Worm (Caenorhabditis elegans) whole organism, late embryonic: ENCODE data around the gene F19B10.5.

Experiments used
- F13H6.1 ChIP-seq: sonication (generic microtip); optimal IDR thresholded peaks from 2 replicates; lab custom pipeline; 2016; ENCODE audit warnings: missing genetic modification characterization, missing compliant biosample characterization
- K02D7.2 ChIP-seq: sonication (generic microtip); optimal IDR thresholded peaks from 2 replicates; lab custom pipeline; 2017; ENCODE audit warnings: mild to moderate bottlenecking, missing genetic modification characterization, missing compliant biosample characterization
- K09A11.1 ChIP-seq: sonication (generic microtip); optimal IDR thresholded peaks from 2 replicates; lab custom pipeline; 2017; ENCODE audit warnings: antibody characterized with exemption, mild to moderate bottlenecking, missing genetic modification characterization, missing compliant biosample characterization; ENCODE audit not compliant: insufficient read depth
- T23F11.4 ChIP-seq: fragments of 200-800 bp; sonication (Bioruptor generic); optimal IDR thresholded peaks from 2 replicates; lab custom pipeline; 2018; ENCODE audit warnings: mild to moderate bottlenecking, missing genetic modification characterization, missing compliant biosample characterization
- ahr-1 ChIP-seq: sonication (generic microtip); optimal IDR thresholded peaks from 2 replicates; lab custom pipeline; 2016; ENCODE audit warnings: missing genetic modification characterization, missing compliant biosample characterization
- ceh-14 ChIP-seq: sonication (generic microtip); optimal IDR thresholded peaks from 2 replicates; lab custom pipeline; 2016; ENCODE audit warnings: missing genotype, missing genetic modification characterization, missing compliant biosample characterization
- ceh-18 ChIP-seq: sonication (generic microtip); optimal IDR thresholded peaks from 2 replicates; lab custom pipeline; 2016; ENCODE audit warnings: missing genetic modification characterization, missing compliant biosample characterization
- ceh-19 ChIP-seq: fragments of 200-800 bp; sonication (Bioruptor generic); optimal IDR thresholded peaks from 2 replicates; lab custom pipeline; 2018; ENCODE audit warnings: mild to moderate bottlenecking, missing genetic modification characterization, missing compliant biosample characterization
- ceh-22 ChIP-seq: sonication (generic microtip); optimal IDR thresholded peaks from 2 replicates; lab custom pipeline; 2017; ENCODE audit warnings: missing biosample characterization, missing genetic modification characterization
- ceh-24 ChIP-seq: sonication (generic microtip); optimal IDR thresholded peaks from 2 replicates; lab custom pipeline; 2016; ENCODE audit warnings: mild to moderate bottlenecking, missing genetic modification characterization, missing compliant biosample characterization
- ceh-31 ChIP-seq: sonication (generic microtip); optimal IDR thresholded peaks from 2 replicates; lab custom pipeline; 2016; ENCODE audit warnings: missing genetic modification characterization, missing compliant biosample characterization
- ceh-48 ChIP-seq: sonication (generic microtip); optimal IDR thresholded peaks from 2 replicates; lab custom pipeline; 2016; ENCODE audit warnings: missing genetic modification characterization, inconsistent platforms, missing compliant biosample characterization
- ceh-9 ChIP-seq: sonication (generic microtip); optimal IDR thresholded peaks from 2 replicates; lab custom pipeline; 2016; ENCODE audit warnings: mild to moderate bottlenecking, missing genetic modification characterization, inconsistent platforms, missing compliant biosample characterization
- elt-2 ChIP-seq: sonication (generic microtip); optimal IDR thresholded peaks from 2 replicates; lab custom pipeline; 2016; ENCODE audit warnings: missing genetic modification reagents, missing genetic modification characterization, missing compliant biosample characterization
- elt-4 ChIP-seq: sonication (generic microtip); optimal IDR thresholded peaks from 2 replicates; lab custom pipeline; 2016; ENCODE audit warnings: missing genetic modification characterization, missing compliant biosample characterization
- ets-4 ChIP-seq: sonication (generic microtip); optimal IDR thresholded peaks from 2 replicates; lab custom pipeline; 2016; ENCODE audit warnings: missing genetic modification characterization, missing compliant biosample characterization
- eyg-1 ChIP-seq: sonication (generic microtip); optimal IDR thresholded peaks from 2 replicates; lab custom pipeline; 2016; ENCODE audit warnings: missing genotype, missing genetic modification characterization, missing compliant biosample characterization
- fax-1 ChIP-seq: sonication (generic microtip); optimal IDR thresholded peaks from 2 replicates; lab custom pipeline; 2016; ENCODE audit warnings: missing genotype, missing genetic modification characterization, missing compliant biosample characterization
- fkh-10 ChIP-seq: fragments of 150-350 bp; optimal IDR thresholded peaks from 2 replicates; lab custom pipeline; 2014; ENCODE audit warnings: missing biosample characterization, missing genetic modification reagents, missing genetic modification characterization
- gmeb-2 ChIP-seq: sonication (generic microtip); optimal IDR thresholded peaks from 2 replicates; lab custom pipeline; 2016; ENCODE audit warnings: missing genetic modification characterization, inconsistent platforms, missing compliant biosample characterization
- hlh-15 ChIP-seq: sonication (generic microtip); optimal IDR thresholded peaks from 2 replicates; lab custom pipeline; 2016; ENCODE audit warnings: missing genetic modification characterization, missing compliant biosample characterization
- hlh-30 ChIP-seq: sonication (generic microtip); optimal IDR thresholded peaks from 2 replicates; lab custom pipeline; 2017; ENCODE audit warnings: antibody characterized with exemption, missing genetic modification characterization, missing compliant biosample characterization; ENCODE audit not compliant: insufficient read depth
- hlh-6 ChIP-seq: sonication (generic microtip); optimal IDR thresholded peaks from 2 replicates; lab custom pipeline; 2016; ENCODE audit warnings: missing genotype, missing genetic modification characterization, missing compliant biosample characterization
- madf-2 ChIP-seq: sonication (generic microtip); optimal IDR thresholded peaks from 2 replicates; lab custom pipeline; 2017; ENCODE audit warnings: missing genetic modification characterization, missing compliant biosample characterization
- mec-3 ChIP-seq: sonication (generic microtip); optimal IDR thresholded peaks from 2 replicates; lab custom pipeline; 2016; ENCODE audit warnings: borderline replicate concordance, missing genetic modification characterization, missing compliant biosample characterization
- nfya-1 ChIP-seq: sonication (generic microtip); optimal IDR thresholded peaks from 2 replicates; lab custom pipeline; 2017; ENCODE audit warnings: missing genetic modification characterization, mild to moderate bottlenecking, missing compliant biosample characterization, antibody characterized with exemption, moderate library complexity
- nhr-11 ChIP-seq: fragments of 150-350 bp; optimal IDR thresholded peaks from 2 replicates; lab custom pipeline; 2014; ENCODE audit warnings: missing biosample characterization, missing genetic modification characterization
- npax-4 ChIP-seq: sonication (generic microtip); optimal IDR thresholded peaks from 2 replicates; lab custom pipeline; 2016; ENCODE audit warnings: missing genetic modification characterization, missing compliant biosample characterization
- odd-2 ChIP-seq: sonication (generic microtip); optimal IDR thresholded peaks from 2 replicates; lab custom pipeline; 2017; ENCODE audit warnings: antibody characterized with exemption, mild to moderate bottlenecking, missing genetic modification characterization, missing compliant biosample characterization
- pat-9 ChIP-seq: fragments of 200-800 bp; sonication (Bioruptor generic); optimal IDR thresholded peaks from 2 replicates; lab custom pipeline; 2018; ENCODE audit warnings: mild to moderate bottlenecking, missing genetic modification characterization, moderate library complexity, missing compliant biosample characterization
- pha-4 ChIP-seq: fragments of 150-350 bp; optimal IDR thresholded peaks from 2 replicates; lab custom pipeline; 2018; ENCODE audit warnings: missing biosample characterization, missing genetic modification reagents, missing genetic modification characterization
- pros-1 ChIP-seq: fragments of 150-350 bp; optimal IDR thresholded peaks from 2 replicates; lab custom pipeline; 2014; ENCODE audit warnings: missing biosample characterization, missing genetic modification reagents, missing genetic modification characterization
- sdc-2 ChIP-seq: sonication (generic microtip); optimal IDR thresholded peaks from 2 replicates; lab custom pipeline; 2016; ENCODE audit warnings: missing genotype, missing genetic modification characterization, missing compliant biosample characterization
- sox-2 ChIP-seq: fragments of 200-800 bp; sonication (Bioruptor generic); IDR thresholded peaks from 2 replicates; pipeline ENCODE4 v1.3.6; 2022; ENCODE audit warnings: missing genetic modification reagents, missing genetic modification characterization, missing compliant biosample characterization
- syd-9 ChIP-seq: sonication (generic microtip); optimal IDR thresholded peaks from 2 replicates; lab custom pipeline; 2016; ENCODE audit warnings: mild to moderate bottlenecking, missing genetic modification characterization, moderate library complexity, missing compliant biosample characterization
- tbx-2 ChIP-seq: sonication (generic microtip); optimal IDR thresholded peaks from 2 replicates; lab custom pipeline; 2016; ENCODE audit warnings: missing genetic modification characterization, missing compliant biosample characterization
- tbx-7 ChIP-seq: sonication (generic microtip); optimal IDR thresholded peaks from 2 replicates; lab custom pipeline; 2016; ENCODE audit warnings: missing genotype, missing genetic modification characterization, missing compliant biosample characterization
- ttx-3 ChIP-seq: sonication (generic microtip); optimal IDR thresholded peaks from 2 replicates; lab custom pipeline; 2016; ENCODE audit warnings: missing genetic modification reagents, missing genetic modification characterization, missing compliant biosample characterization
- unc-3 ChIP-seq, 2 experiments: fragments of 200-800 bp in 1 of 2; sonication (Bioruptor generic) in 1 of 2; sonication (generic microtip) in 1 of 2; conservative IDR thresholded peaks in 1 of 2; optimal IDR thresholded peaks in 1 of 2; 2 replicates each; pipeline versions ENCODE4 v1.3.6 to Lab custom; 2016 to 2022; ENCODE audit warnings: missing compliant biosample characterization in 2 of 2, missing genetic modification characterization in 2 of 2, missing genetic modification reagents in 1 of 2
- unc-86 ChIP-seq: sonication (generic microtip); optimal IDR thresholded peaks from 2 replicates; lab custom pipeline; 2016; ENCODE audit warnings: missing genetic modification characterization, missing compliant biosample characterization
- ztf-16 ChIP-seq: sonication (generic microtip); optimal IDR thresholded peaks from 2 replicates; lab custom pipeline; 2017; ENCODE audit warnings: missing genetic modification characterization, missing compliant biosample characterization

Gene F19B10.5

ce11 chrII:3688333-3688732 lies 32.9 kb downstream of the F19B10.5 start, which contains the start of gene ifas-1:
Gene ifas-1 (minus strand): TSS chrII:3688719.
- no peak for TF ChIP-seq ahr-1 (tag; lab: Kevin White, UChicago)

- no peak for TF ChIP-seq ceh-9 (tag; lab: Kevin White, UChicago)
- TF ChIP-seq npax-4 (tag; lab: Kevin White, UChicago) = no peak
- no peak for TF ChIP-seq tbx-2 (tag; lab: Kevin White, UChicago)
- TF ChIP-seq ets-4 (tag; lab: Kevin White, UChicago) = no peak
These were observed 35.2 kb downstream of the F19B10.5 start, which contains the start of gene srx-101 for ce11 chrII:3690646-3691045. Gene srx-101 (minus strand): TSS chrII:3690746.

ce11 chrII:3694664-3695063 lies 39.2 kb downstream of the F19B10.5 start, which contains the start of gene srx-102:
Gene srx-102 (minus strand): TSS chrII:3694764.
- TF ChIP-seq hlh-6 (tag; lab: Kevin White, UChicago) (no peak), pha-4 (tag; lab: Kevin White, UChicago) (no peak), syd-9 (no peak), ceh-19 (GFP tag; lab: Kevin White, UChicago) (no peak), ceh-18 (tag; lab: Kevin White, UChicago) (no peak), pros-1 (no peak), nhr-11 (tag; lab: Kevin White, UChicago) (no peak), tbx-2 (tag; lab: Kevin White, UChicago) (no peak), gmeb-2 (tag; lab: Kevin White, UChicago) (no peak), unc-86 (tag; lab: Kevin White, UChicago) (no peak), F13H6.1 (tag; lab: Kevin White, UChicago) (no peak), K02D7.2 (tag; lab: Kevin White, UChicago) (no peak), sox-2 (no peak)
- TF ChIP-seq, all 69 proteins: peak for 0

- TF ChIP-seq gmeb-2 (tag; lab: Kevin White, UChicago) (no peak), ceh-31 (tag; lab: Kevin White, UChicago) (no peak), nfya-1 (tag; lab: Kevin White, UChicago) (no peak), mec-3 (tag; lab: Kevin White, UChicago) (no peak), sdc-2 (tag; lab: Kevin White, UChicago) (no peak), hlh-30 (no peak), ceh-18 (tag; lab: Kevin White, UChicago) (no peak), unc-3 (GFP tag; conservative IDR thresholded peaks at IDR 0.05; lab: Robert Waterston, UW) (no peak), unc-3 (tag; optimal IDR thresholded peaks at IDR 0.05; lab: Kevin White, UChicago) (no peak), tbx-7 (tag; lab: Kevin White, UChicago) (no peak), fax-1 (tag; lab: Kevin White, UChicago) (no peak)
These were observed 44.1 kb downstream of the F19B10.5 start, which contains the start of gene srx-104 for ce11 chrII:3699591-3699990. Gene srx-104 (minus strand): TSS chrII:3699691.

- TF ChIP-seq elt-2 (tag; lab: Kevin White, UChicago) = no peak
- no peak for TF ChIP-seq F13H6.1 (tag; lab: Kevin White, UChicago)
- TF ChIP-seq T23F11.4 (GFP tag; lab: Kevin White, UChicago) = no peak
- TF ChIP-seq fkh-10 (GFP tag; lab: Kevin White, UChicago) = no peak
- TF ChIP-seq eyg-1 (tag; lab: Kevin White, UChicago) = no peak
- TF ChIP-seq pros-1 = no peak
- no peak for TF ChIP-seq ttx-3
- no peak for TF ChIP-seq K09A11.1 (tag; lab: Kevin White, UChicago)
These were observed 45.8 kb downstream of the F19B10.5 start, which contains the start of gene srx-105 for ce11 chrII:3701305-3701704. Gene srx-105 (minus strand): TSS chrII:3701405.

- no peak for TF ChIP-seq madf-2 (tag; lab: Kevin White, UChicago)
- TF ChIP-seq tbx-2 (tag; lab: Kevin White, UChicago) = no peak
- TF ChIP-seq odd-2 (tag; lab: Kevin White, UChicago) = no peak
- TF ChIP-seq elt-4 (tag; lab: Kevin White, UChicago) = no peak
- TF ChIP-seq pros-1 = no peak
- no peak for TF ChIP-seq eyg-1 (tag; lab: Kevin White, UChicago)
- TF ChIP-seq ceh-22 (tag; lab: Kevin White, UChicago) = no peak
- no peak for TF ChIP-seq ceh-48 (tag; lab: Kevin White, UChicago)
- no peak for TF ChIP-seq ceh-24
- TF ChIP-seq K02D7.2 (tag; lab: Kevin White, UChicago) = no peak
- no peak for TF ChIP-seq hlh-15 (tag; lab: Kevin White, UChicago)
- TF ChIP-seq ceh-14 (tag; lab: Kevin White, UChicago) = no peak
- no peak for TF ChIP-seq elt-2 (tag; lab: Kevin White, UChicago)
- TF ChIP-seq sdc-2 (tag; lab: Kevin White, UChicago) = no peak
- no peak for TF ChIP-seq syd-9
- TF ChIP-seq pat-9 (tag; lab: Kevin White, UChicago) = no peak
- no peak for TF ChIP-seq nfya-1 (tag; lab: Kevin White, UChicago)
- no peak for TF ChIP-seq ztf-16 (tag; lab: Kevin White, UChicago)
These were observed 49.8 kb downstream of the F19B10.5 start, which contains the start of gene srx-108 for ce11 chrII:3705320-3705719. Gene srx-108 (plus strand): TSS chrII:3705620.
